Worm (Caenorhabditis elegans) whole organism, young adult: ENCODE data around the gene C46G7.1.
A peak's percentile ranks its signal among the peaks of the same experiment; 100 is the strongest.

Experiments used
- B0019.2 ChIP-seq: fragments of 200-800 bp; sonication (Bioruptor generic); conservative IDR thresholded peaks from 2 replicates; pipeline ENCODE4 v1.3.6; 2022; ENCODE audit warnings: missing genetic modification reagents, missing genetic modification characterization, missing compliant biosample characterization
- B0035.1 ChIP-seq: sonication (generic microtip); optimal IDR thresholded peaks from 2 replicates; lab custom pipeline; 2016; ENCODE audit warnings: missing genetic modification characterization, mild to moderate bottlenecking, missing compliant biosample characterization, missing genotype, missing genetic modification reagents
- B0261.1 ChIP-seq: sonication (generic microtip); optimal IDR thresholded peaks from 2 replicates; lab custom pipeline; 2016; ENCODE audit warnings: mild to moderate bottlenecking, missing genetic modification characterization, moderate library complexity, missing compliant biosample characterization
- F10E7.11 ChIP-seq: sonication (generic microtip); optimal IDR thresholded peaks from 2 replicates; lab custom pipeline; 2017; ENCODE audit warnings: mild to moderate bottlenecking, missing genetic modification characterization, moderate library complexity, missing compliant biosample characterization
- F39B2.1 ChIP-seq: fragments of 200-800 bp; sonication (Bioruptor generic); IDR thresholded peaks from 2 replicates; pipeline ENCODE4 v1.3.6; 2022; ENCODE audit warnings: missing genetic modification reagents, missing genetic modification characterization, missing compliant biosample characterization
- Y53G8AR.9 ChIP-seq: fragments of 200-800 bp; sonication (Bioruptor generic); conservative IDR thresholded peaks from 2 replicates; pipeline ENCODE4 v1.3.6; 2022; ENCODE audit warnings: missing genetic modification reagents, missing genetic modification characterization, missing compliant biosample characterization
- Y56A3A.18 ChIP-seq: fragments of 200-800 bp; sonication (Bioruptor generic); IDR thresholded peaks from 2 replicates; pipeline ENCODE4 v1.3.6; 2022; ENCODE audit warnings: missing genetic modification reagents, missing genetic modification characterization, missing compliant biosample characterization
- Y79H2A.3 ChIP-seq: fragments of 200-800 bp; sonication (Bioruptor generic); conservative IDR thresholded peaks from 2 replicates; pipeline ENCODE4 v1.3.6; 2022; ENCODE audit warnings: missing genetic modification reagents, missing genetic modification characterization, missing compliant biosample characterization
- aptf-2 ChIP-seq: fragments of 200-800 bp; sonication (Bioruptor generic); conservative IDR thresholded peaks from 2 replicates; pipeline ENCODE4 v1.3.6; 2022; ENCODE audit warnings: missing genetic modification reagents, missing genetic modification characterization, missing compliant biosample characterization
- athp-1 ChIP-seq: sonication (generic microtip); optimal IDR thresholded peaks from 2 replicates; lab custom pipeline; 2017; ENCODE audit warnings: mild to moderate bottlenecking, missing genetic modification characterization, missing compliant biosample characterization
- cebp-1 ChIP-seq, 2 experiments: fragments of 200-800 bp in 1 of 2; sonication (Bioruptor generic) in 1 of 2; sonication (generic microtip) in 1 of 2; IDR thresholded peaks in 1 of 2; optimal IDR thresholded peaks in 1 of 2; 2 replicates each; pipeline versions ENCODE4 v1.3.6 to Lab custom; 2017 to 2022; ENCODE audit warnings: missing compliant biosample characterization in 2 of 2, missing genetic modification characterization in 2 of 2, mild to moderate bottlenecking in 1 of 2, missing genetic modification reagents in 1 of 2, moderate library complexity in 1 of 2
- die-1 ChIP-seq: sonication (generic microtip); optimal IDR thresholded peaks from 2 replicates; lab custom pipeline; 2016; ENCODE audit warnings: missing genotype, mild to moderate bottlenecking, missing genetic modification characterization, missing compliant biosample characterization
- dpff-1 ChIP-seq: sonication (generic microtip); optimal IDR thresholded peaks from 2 replicates; lab custom pipeline; 2017; ENCODE audit warnings: mild to moderate bottlenecking, missing genetic modification characterization, missing compliant biosample characterization
- egrh-3 ChIP-seq: fragments of 200-800 bp; sonication (Bioruptor generic); IDR thresholded peaks from 2 replicates; pipeline ENCODE4 v1.3.6; 2022; ENCODE audit warnings: missing genetic modification reagents, missing genetic modification characterization, missing compliant biosample characterization
- hmg-1.2 ChIP-seq: fragments of 200-800 bp; sonication (Bioruptor generic); IDR thresholded peaks from 2 replicates; pipeline ENCODE4 v1.3.6; 2022; ENCODE audit warnings: missing genetic modification reagents, missing genetic modification characterization, missing compliant biosample characterization
- hmg-20 ChIP-seq: fragments of 200-800 bp; sonication (Bioruptor generic); IDR thresholded peaks from 2 replicates; pipeline ENCODE4 v1.3.6; 2022; ENCODE audit warnings: missing genetic modification reagents, missing genetic modification characterization, missing compliant biosample characterization
- hrde-1 ChIP-seq: sonication (generic microtip); optimal IDR thresholded peaks from 2 replicates; lab custom pipeline; 2016; ENCODE audit warnings: missing genetic modification characterization, mild to moderate bottlenecking, missing compliant biosample characterization, moderate library complexity, missing genotype, missing genetic modification reagents, borderline replicate concordance
- let-526 ChIP-seq: fragments of 200-800 bp; sonication (Bioruptor generic); IDR thresholded peaks from 2 replicates; pipeline ENCODE4 v1.3.6; 2022; ENCODE audit warnings: missing genetic modification reagents, missing genetic modification characterization, missing compliant biosample characterization
- lin-40 ChIP-seq: sonication (generic microtip); optimal IDR thresholded peaks from 2 replicates; lab custom pipeline; 2016; ENCODE audit warnings: missing genetic modification characterization, mild to moderate bottlenecking, missing compliant biosample characterization, missing genotype, missing genetic modification reagents
- lir-1 ChIP-seq: fragments of 200-800 bp; sonication (Bioruptor generic); conservative IDR thresholded peaks from 2 replicates; pipeline ENCODE4 v1.3.6; 2022; ENCODE audit warnings: missing genetic modification reagents, missing genetic modification characterization, missing compliant biosample characterization
- madf-10 ChIP-seq: sonication (generic microtip); optimal IDR thresholded peaks from 2 replicates; lab custom pipeline; 2016; ENCODE audit warnings: mild to moderate bottlenecking, missing genetic modification characterization, missing compliant biosample characterization
- madf-3 ChIP-seq: fragments of 200-800 bp; sonication (Bioruptor generic); IDR thresholded peaks from 2 replicates; pipeline ENCODE4 v1.3.6; 2022; ENCODE audit warnings: missing genetic modification reagents, missing genetic modification characterization, missing compliant biosample characterization
- mcd-1 ChIP-seq: fragments of 200-800 bp; sonication (Bioruptor generic); IDR thresholded peaks from 2 replicates; pipeline ENCODE4 v1.3.6; 2022; ENCODE audit warnings: missing genetic modification reagents, missing genetic modification characterization, missing compliant biosample characterization
- mes-4 ChIP-seq: sonication (generic microtip); optimal IDR thresholded peaks from 2 replicates; lab custom pipeline; 2016; ENCODE audit warnings: missing genotype, missing genetic modification characterization, missing compliant biosample characterization
- mxl-1 ChIP-seq: sonication (generic microtip); optimal IDR thresholded peaks from 2 replicates; lab custom pipeline; 2016; ENCODE audit warnings: missing genetic modification characterization, missing compliant biosample characterization
- nfyb-1 ChIP-seq: fragments of 200-800 bp; sonication (Bioruptor generic); IDR thresholded peaks from 2 replicates; pipeline ENCODE4 v1.3.6; 2022; ENCODE audit warnings: missing genetic modification reagents, missing genetic modification characterization, missing compliant biosample characterization
- nhr-80 ChIP-seq: sonication (generic microtip); optimal IDR thresholded peaks from 2 replicates; lab custom pipeline; 2016; ENCODE audit warnings: missing genetic modification characterization, missing compliant biosample characterization
- pbrm-1 ChIP-seq: fragments of 200-800 bp; sonication (Bioruptor generic); IDR thresholded peaks from 2 replicates; pipeline ENCODE4 v1.3.6; 2022; ENCODE audit warnings: missing genetic modification reagents, missing genetic modification characterization, missing compliant biosample characterization
- pha-4 ChIP-seq: fragments of 150-350 bp; sonication (generic microtip); optimal IDR thresholded peaks from 2 replicates; lab custom pipeline; 2014; ENCODE audit warnings: missing biosample characterization, missing genetic modification reagents, missing genetic modification characterization
- rcor-1 ChIP-seq: fragments of 200-800 bp; sonication (Bioruptor generic); IDR thresholded peaks from 2 replicates; pipeline ENCODE4 v1.3.6; 2022; ENCODE audit warnings: missing genetic modification reagents, missing genetic modification characterization, missing compliant biosample characterization
- repo-1 ChIP-seq: sonication (generic microtip); optimal IDR thresholded peaks from 2 replicates; lab custom pipeline; 2017; ENCODE audit warnings: mild to moderate bottlenecking, missing genetic modification characterization, missing compliant biosample characterization
- sdz-38 ChIP-seq: sonication (generic microtip); optimal IDR thresholded peaks from 2 replicates; lab custom pipeline; 2016; ENCODE audit warnings: missing genotype, missing genetic modification characterization, missing compliant biosample characterization
- snpc-1.1 ChIP-seq: sonication (generic microtip); optimal IDR thresholded peaks from 2 replicates; lab custom pipeline; 2017; ENCODE audit warnings: missing genetic modification characterization, mild to moderate bottlenecking, missing compliant biosample characterization, antibody characterized with exemption, moderate library complexity, missing genotype, missing genetic modification reagents; ENCODE audit not compliant: insufficient read depth
- somi-1 ChIP-seq: fragments of 200-800 bp; sonication (Bioruptor generic); optimal IDR thresholded peaks from 2 replicates; lab custom pipeline; 2018; ENCODE audit warnings: mild to moderate bottlenecking, missing genetic modification characterization, missing compliant biosample characterization
- tbx-9 ChIP-seq: sonication (generic microtip); optimal IDR thresholded peaks from 2 replicates; lab custom pipeline; 2016; ENCODE audit warnings: borderline replicate concordance, missing genetic modification characterization, inconsistent platforms, missing compliant biosample characterization
- unc-62 ChIP-seq: fragments of 150-350 bp; optimal IDR thresholded peaks from 2 replicates; lab custom pipeline; 2014; ENCODE audit warnings: missing biosample characterization, missing genetic modification reagents, missing genetic modification characterization
- zfh-2 ChIP-seq: fragments of 200-800 bp; sonication (Bioruptor generic); conservative IDR thresholded peaks from 2 replicates; pipeline ENCODE4 v1.3.6; 2022; ENCODE audit warnings: missing genetic modification reagents, missing genetic modification characterization, missing compliant biosample characterization
- ztf-6 ChIP-seq: fragments of 200-800 bp; sonication (Bioruptor generic); IDR thresholded peaks from 2 replicates; pipeline ENCODE4 v1.3.6; 2022; ENCODE audit warnings: missing genetic modification reagents, missing genetic modification characterization, missing compliant biosample characterization

The C46G7.1 gene

DNA sequence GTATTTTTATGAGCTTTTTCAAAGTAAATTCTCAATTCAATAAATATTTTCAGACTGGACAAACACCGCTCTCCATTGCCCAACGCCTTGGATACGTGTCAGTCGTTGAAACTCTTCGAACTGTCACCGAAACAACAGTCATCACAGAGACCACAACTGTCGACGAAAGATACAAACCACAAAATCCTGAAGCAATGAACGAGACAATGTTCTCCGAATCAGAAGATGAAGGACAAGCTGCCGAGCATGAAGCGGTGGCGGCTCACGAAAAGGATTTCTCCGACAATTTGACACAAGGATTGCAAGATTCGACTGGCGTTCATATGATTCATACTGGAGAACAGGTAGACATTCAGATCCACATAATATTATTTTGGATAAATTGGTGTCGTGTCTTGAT lies 38.0 kb upstream of the C46G7.1 start:
- TF ChIP-seq B0019.2 (no peak), let-526 (GFP tag; lab: Robert Waterston, UW) (no peak), nfyb-1 (GFP tag; lab: Robert Waterston, UW) (no peak), nhr-80 (tag; lab: Kevin White, UChicago) (no peak), dpff-1 (tag; lab: Kevin White, UChicago) (no peak), ztf-6 (GFP tag; lab: Robert Waterston, UW) (no peak), hrde-1 (no peak), lir-1 (no peak), B0261.1 (tag; lab: Kevin White, UChicago) (no peak), athp-1 (tag; lab: Kevin White, UChicago) (no peak)

DNA sequence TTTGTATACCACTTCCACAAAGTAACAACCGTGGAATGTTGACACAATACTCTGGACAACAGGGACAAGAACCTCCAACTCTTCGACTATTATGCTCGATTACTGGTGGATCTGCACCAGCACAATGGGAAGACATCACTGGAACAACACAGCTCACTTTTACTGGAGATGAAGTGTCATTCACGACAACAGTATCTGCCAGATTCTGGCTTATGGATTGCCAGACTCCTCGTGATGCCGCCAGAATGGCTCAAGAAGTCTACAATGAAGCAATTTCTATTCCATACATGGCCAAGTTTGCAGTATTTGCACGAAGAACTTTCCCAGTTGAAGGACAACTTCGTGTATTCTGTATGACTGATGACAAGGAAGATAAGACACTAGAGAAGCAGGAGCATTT lies 34.6 kb upstream of the C46G7.1 start:
- TF ChIP-seq F39B2.1 (GFP tag; lab: Robert Waterston, UW) (no peak), hmg-20 (no peak), rcor-1 (GFP tag; lab: Robert Waterston, UW) (no peak)

DNA sequence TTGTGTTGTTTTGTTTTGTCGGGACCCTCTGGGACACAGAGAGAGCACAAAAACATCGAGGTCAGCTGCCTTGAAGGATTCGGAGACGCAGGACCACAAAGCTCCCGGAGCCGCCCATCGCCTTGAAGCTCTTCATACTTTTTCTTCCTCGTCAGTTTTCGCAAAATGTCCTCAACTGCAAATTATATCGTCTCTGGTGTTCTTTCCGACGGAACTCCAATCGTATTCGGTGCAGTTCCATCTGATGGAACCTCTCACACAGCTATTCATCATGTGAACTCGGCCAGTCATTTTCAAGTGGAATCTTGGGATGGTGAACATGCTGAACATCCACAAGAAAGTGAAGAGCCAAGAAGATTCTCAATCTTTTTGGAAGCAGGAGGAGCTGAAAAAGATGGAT lies 32.4 kb upstream of the C46G7.1 start:
- no peak for TF ChIP-seq aptf-2 (GFP tag; lab: Robert Waterston, UW)
- no peak for TF ChIP-seq mxl-1
- TF ChIP-seq somi-1 (GFP tag; lab: Kevin White, UChicago): no peak
- no peak for TF ChIP-seq nhr-80 (tag; lab: Kevin White, UChicago)
- TF ChIP-seq pbrm-1: no peak
- TF ChIP-seq zfh-2 (GFP tag; lab: Robert Waterston, UW): no peak
- TF ChIP-seq hmg-1.2 (GFP tag; lab: Robert Waterston, UW): no peak
- no peak for TF ChIP-seq lin-40 (tag; lab: Kevin White, UChicago)
- TF ChIP-seq tbx-9 (tag; lab: Kevin White, UChicago): no peak
- no peak for TF ChIP-seq mes-4 (tag; lab: Kevin White, UChicago)
- no peak for TF ChIP-seq die-1
- no peak for TF ChIP-seq madf-10 (tag; lab: Kevin White, UChicago)
- no peak for TF ChIP-seq Y56A3A.18 (GFP tag; lab: Robert Waterston, UW)
- no peak for TF ChIP-seq snpc-1.1 (tag; lab: Kevin White, UChicago)
- TF ChIP-seq nfyb-1 (GFP tag; lab: Robert Waterston, UW): no peak
- TF ChIP-seq unc-62 (GFP tag; lab: Kevin White, UChicago): no peak

DNA sequence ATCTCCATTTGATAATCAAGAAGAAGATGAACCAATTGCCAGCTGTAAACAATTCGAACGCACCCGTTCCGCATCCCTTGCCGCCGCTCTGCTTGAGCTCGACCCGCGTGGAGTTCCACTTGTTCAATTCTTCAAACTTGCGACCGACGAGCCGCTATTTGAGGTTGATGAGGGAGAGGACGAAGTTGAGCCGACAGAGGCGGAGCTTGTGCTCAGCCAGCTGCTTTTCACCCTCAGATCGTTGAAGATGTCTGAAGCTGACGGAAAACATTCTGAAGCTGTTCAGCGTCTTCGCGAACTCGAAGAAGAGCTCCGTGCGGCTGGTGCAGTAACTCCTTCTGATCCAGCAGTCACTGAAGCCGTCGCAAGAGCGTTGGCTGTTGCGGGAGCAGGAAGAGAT lies 32.0 kb upstream of the C46G7.1 start:
- no peak for TF ChIP-seq sdz-38 (tag; lab: Kevin White, UChicago)
- TF ChIP-seq Y79H2A.3 (GFP tag; lab: Robert Waterston, UW): no peak
- TF ChIP-seq pbrm-1: no peak
- TF ChIP-seq repo-1 (tag; lab: Kevin White, UChicago): no peak
- TF ChIP-seq cebp-1 (GFP tag; IDR thresholded peaks at IDR 0.05; lab: Robert Waterston, UW): no peak
- no peak for TF ChIP-seq cebp-1 (tag; optimal IDR thresholded peaks at IDR 0.05; lab: Kevin White, UChicago)
- TF ChIP-seq madf-3 (GFP tag; lab: Robert Waterston, UW): 0 out of 2 replicates have a peak, but pooled peaks have one; percentile 11
- TF ChIP-seq snpc-1.1 (tag; lab: Kevin White, UChicago): no peak
- no peak for TF ChIP-seq dpff-1 (tag; lab: Kevin White, UChicago)
- no peak for TF ChIP-seq Y56A3A.18 (GFP tag; lab: Robert Waterston, UW)
- peak; percentile 57 for TF ChIP-seq zfh-2 (GFP tag; lab: Robert Waterston, UW)
- TF ChIP-seq pha-4: no peak
- TF ChIP-seq F10E7.11 (tag; lab: Kevin White, UChicago): no peak
- peak; percentile 46; the same call in 1 of the 2 replicates for TF ChIP-seq egrh-3 (GFP tag; lab: Robert Waterston, UW)
- TF ChIP-seq mcd-1: 0 out of 2 replicates have a peak, but pooled peaks have one; percentile 7
- TF ChIP-seq B0035.1 (tag; lab: Kevin White, UChicago): no peak
- TF ChIP-seq Y53G8AR.9 (GFP tag; lab: Robert Waterston, UW): peak; percentile 53; the same call in 1 of the 2 replicates
